Worm (Caenorhabditis elegans): ENCODE data around the gene D2063.1.
"Not testable (repeated sequence)": the region's sequence is repeated elsewhere in the genome, so short reads cannot be mapped to it uniquely, and the experiment has no call there.

Gene D2063.1

DNA sequence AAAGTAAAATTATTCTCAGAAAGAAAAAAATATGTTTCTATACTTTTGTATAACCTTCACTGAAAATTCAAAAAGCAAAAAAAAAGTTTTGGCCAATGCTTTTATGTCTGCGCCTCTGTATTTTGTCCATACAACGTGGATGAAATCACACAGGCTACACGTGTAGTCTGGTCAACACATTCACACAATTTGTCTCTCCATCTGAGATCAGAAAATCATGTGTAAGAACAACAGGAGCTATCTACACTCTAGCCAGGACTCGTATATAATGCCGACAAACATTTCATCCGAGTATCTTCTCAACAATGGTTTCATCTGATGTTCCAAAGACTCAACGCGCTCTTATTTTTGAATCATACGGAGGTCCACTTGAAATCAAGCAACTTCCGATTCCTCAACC lies at the start of gene D2063.1:
Gene D2063.1 (plus strand): TSS at position 281 of the 400 bp plus-strand sequence.
- TF ChIP-seq hnd-1 (tag; optimal IDR thresholded peaks at IDR 0.05) (no peak), tbx-37 (GFP tag; conservative IDR thresholded peaks at IDR 0.05) (no peak), ceh-13 (GFP tag; optimal IDR thresholded peaks at IDR 0.05) (no peak), tra-4 (tag; optimal IDR thresholded peaks at IDR 0.05) (no peak), flt-1 (GFP tag; IDR thresholded peaks at IDR 0.05) (no peak), ets-7 (tag; optimal IDR thresholded peaks at IDR 0.05) (no peak), F13C5.2 (tag; optimal IDR thresholded peaks at IDR 0.05) (no peak), scrt-1 (GFP tag; IDR thresholded peaks at IDR 0.05) (no peak), B0310.2 (tag; optimal IDR thresholded peaks at IDR 0.05) (no peak), pes-1 (GFP tag; IDR thresholded peaks at IDR 0.05) (no peak), hmbx-1 (tag; optimal IDR thresholded peaks at IDR 0.05) (no peak), ceh-36 (tag; optimal IDR thresholded peaks at IDR 0.05) (no peak), hmg-4 (GFP tag; optimal IDR thresholded peaks at IDR 0.05) (no peak)

DNA sequence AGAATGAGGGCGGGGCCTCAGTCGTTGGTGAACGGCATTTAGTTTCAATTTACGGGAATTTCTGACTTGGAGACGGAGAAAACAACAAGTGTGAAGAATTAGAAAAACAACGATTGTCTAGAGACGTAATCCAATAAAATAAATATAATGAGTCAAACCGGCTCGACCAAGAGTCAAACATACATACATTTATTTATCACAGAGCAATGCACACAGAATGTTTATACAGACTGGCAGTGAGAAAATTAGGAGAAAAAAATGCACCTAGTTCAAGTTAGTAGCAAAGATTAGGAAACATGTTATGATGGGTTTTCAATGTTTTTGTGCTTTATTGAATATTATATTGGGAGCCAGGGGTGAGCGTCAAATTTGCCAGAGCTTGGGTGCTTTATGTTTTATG lies 48.2 kb upstream of the D2063.1 start, which contains the start of gene srt-20:
Gene srt-20 (minus strand): TSS at position 101 of the 400 bp plus-strand sequence.
- TF ChIP-seq ama-1 (optimal IDR thresholded peaks at IDR 0.05); scrt-1 (GFP tag; IDR thresholded peaks at IDR 0.05); hmbx-1 (tag; optimal IDR thresholded peaks at IDR 0.05): not testable (repeated sequence)

DNA sequence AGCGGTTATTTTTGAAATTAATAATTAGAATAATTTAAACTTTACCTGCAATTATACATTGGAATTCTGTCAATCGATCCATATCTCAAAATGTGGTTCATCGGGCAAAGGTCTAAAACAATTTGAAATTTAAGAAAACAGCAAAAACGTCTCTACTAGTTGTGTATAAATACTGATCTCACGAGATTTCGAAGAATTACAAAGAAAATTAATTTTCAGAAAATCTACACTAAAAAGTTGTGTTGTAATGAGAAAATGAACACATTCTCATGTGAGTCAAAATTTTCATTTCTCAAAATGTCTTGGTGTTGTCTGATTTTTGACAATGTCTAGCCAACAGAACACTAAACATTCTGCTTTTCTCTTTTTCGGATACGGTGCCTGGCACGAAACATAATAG lies 45.2 kb upstream of the D2063.1 start, which contains the start of gene srt-37:
Gene srt-37 (minus strand): TSS at position 101 of the 400 bp plus-strand sequence.
- TF ChIP-seq aly-1 (tag; optimal IDR thresholded peaks at IDR 0.05); pes-1 (GFP tag; IDR thresholded peaks at IDR 0.05); flt-1 (GFP tag; IDR thresholded peaks at IDR 0.05): not testable (repeated sequence)

DNA sequence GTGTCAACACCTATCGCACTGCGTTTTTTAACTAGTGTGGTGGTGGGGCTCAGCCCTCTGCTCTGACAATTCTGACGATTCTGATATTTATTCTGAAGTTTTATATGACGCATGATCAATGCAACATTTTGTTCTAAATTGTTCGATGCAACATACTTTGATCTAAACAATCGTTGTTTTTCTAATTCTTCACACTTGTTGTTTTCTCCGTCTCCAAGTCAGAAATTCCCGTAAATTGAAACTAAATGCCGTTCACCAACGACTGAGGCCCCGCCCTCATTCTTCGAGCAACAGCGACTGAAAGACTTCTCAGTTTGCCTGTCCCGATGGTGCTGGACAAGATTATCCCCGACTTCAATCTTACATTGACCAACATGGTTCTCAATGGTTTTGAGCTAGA lies 42.2 kb upstream of the D2063.1 start, which contains the start of gene srt-19:
Gene srt-19 (plus strand): TSS at position 301 of the 400 bp plus-strand sequence.
- TF ChIP-seq ama-1 (optimal IDR thresholded peaks at IDR 0.05); pes-1 (GFP tag; IDR thresholded peaks at IDR 0.05); hmg-4 (GFP tag; optimal IDR thresholded peaks at IDR 0.05): not testable (repeated sequence)

DNA sequence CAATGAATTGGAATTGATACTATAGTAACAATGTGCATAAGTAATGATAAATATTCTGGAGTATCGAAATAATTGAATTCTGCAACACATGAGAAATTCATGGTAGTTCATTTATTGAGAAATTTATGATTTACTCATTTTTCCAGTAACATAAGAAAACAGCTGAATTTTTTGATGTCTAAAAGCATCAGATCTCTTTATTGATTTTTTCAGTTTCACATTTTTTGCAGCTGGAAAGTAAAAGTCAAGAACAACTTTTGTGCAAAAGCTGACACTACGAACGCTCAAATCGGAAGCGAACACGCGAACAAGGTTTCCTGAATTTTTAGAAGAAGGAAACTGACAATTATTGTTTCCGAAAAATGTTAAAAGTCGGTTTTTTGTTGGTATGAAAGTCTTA lies 36.8 kb upstream of the D2063.1 start, which contains the start of gene srh-193:
Gene srh-193 (minus strand): TSS at position 101 of the 400 bp plus-strand sequence.
- not testable (repeated sequence) for TF ChIP-seq sea-1 (GFP tag; conservative IDR thresholded peaks at IDR 0.05); scrt-1 (GFP tag; IDR thresholded peaks at IDR 0.05); ceh-13 (GFP tag; optimal IDR thresholded peaks at IDR 0.05)

DNA sequence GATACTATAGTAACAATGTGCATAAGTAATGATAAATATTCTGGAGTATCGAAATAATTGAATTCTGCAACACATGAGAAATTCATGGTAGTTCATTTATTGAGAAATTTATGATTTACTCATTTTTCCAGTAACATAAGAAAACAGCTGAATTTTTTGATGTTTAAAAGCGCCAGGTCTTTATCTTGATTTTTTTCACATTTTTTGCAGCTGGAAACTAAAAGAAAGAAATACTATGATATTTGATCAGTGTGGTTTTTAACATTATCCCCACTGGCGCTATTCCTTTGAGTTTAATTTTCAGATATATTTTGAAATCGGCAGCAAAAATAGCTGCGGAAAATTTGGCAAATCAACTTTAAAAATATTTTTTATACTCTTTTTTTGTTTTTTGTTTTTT lies 33.5 kb upstream of the D2063.1 start, which contains the start of gene srh-194:
Gene srh-194 (minus strand): TSS at position 101 of the 400 bp plus-strand sequence.
- TF ChIP-seq scrt-1 (GFP tag; IDR thresholded peaks at IDR 0.05); B0310.2 (tag; optimal IDR thresholded peaks at IDR 0.05); hmg-4 (GFP tag; optimal IDR thresholded peaks at IDR 0.05): not testable (repeated sequence)

DNA sequence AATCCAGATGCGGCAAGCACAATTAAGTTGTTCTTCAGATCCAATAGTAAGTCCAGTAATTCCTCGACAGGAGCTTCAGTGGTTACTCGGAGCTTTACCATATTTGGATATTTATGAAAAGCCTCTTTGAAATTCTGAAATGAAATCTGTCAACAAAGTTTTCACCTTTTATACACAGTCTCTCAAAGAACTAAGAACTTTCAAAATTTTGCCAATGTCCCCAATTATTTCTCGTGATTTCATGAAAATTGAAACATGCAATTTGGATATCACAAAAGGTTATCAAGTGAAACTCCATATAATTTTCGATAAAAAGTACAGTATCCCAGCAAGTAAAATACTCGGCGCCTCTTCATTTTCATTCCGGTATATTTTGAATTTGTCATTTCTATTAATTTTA lies 31.0 kb upstream of the D2063.1 start, which contains the start of gene F47D2.11:
Gene F47D2.11 (minus strand): TSS at position 101 of the 400 bp plus-strand sequence.
- TF ChIP-seq ama-1 (optimal IDR thresholded peaks at IDR 0.05), result no peak
- no peak for TF ChIP-seq aly-1 (tag; optimal IDR thresholded peaks at IDR 0.05)
- no peak for TF ChIP-seq hmbx-1 (tag; optimal IDR thresholded peaks at IDR 0.05)
- no peak for TF ChIP-seq ceh-36 (tag; optimal IDR thresholded peaks at IDR 0.05)
- TF ChIP-seq tbx-11 (GFP tag; IDR thresholded peaks at IDR 0.05), result no peak
- TF ChIP-seq sea-1 (GFP tag; conservative IDR thresholded peaks at IDR 0.05), result no peak
- TF ChIP-seq ets-7 (tag; optimal IDR thresholded peaks at IDR 0.05), result no peak
- TF ChIP-seq pes-1 (GFP tag; IDR thresholded peaks at IDR 0.05), result no peak
- no peak for TF ChIP-seq scrt-1 (GFP tag; IDR thresholded peaks at IDR 0.05)
- TF ChIP-seq F13C5.2 (tag; optimal IDR thresholded peaks at IDR 0.05), result no peak
- no peak for TF ChIP-seq hmg-4 (GFP tag; optimal IDR thresholded peaks at IDR 0.05)
- TF ChIP-seq hnd-1 (tag; optimal IDR thresholded peaks at IDR 0.05), result no peak
- TF ChIP-seq tra-4 (tag; optimal IDR thresholded peaks at IDR 0.05), result no peak
- no peak for TF ChIP-seq B0310.2 (tag; optimal IDR thresholded peaks at IDR 0.05)
- TF ChIP-seq flt-1 (GFP tag; IDR thresholded peaks at IDR 0.05), result no peak

DNA sequence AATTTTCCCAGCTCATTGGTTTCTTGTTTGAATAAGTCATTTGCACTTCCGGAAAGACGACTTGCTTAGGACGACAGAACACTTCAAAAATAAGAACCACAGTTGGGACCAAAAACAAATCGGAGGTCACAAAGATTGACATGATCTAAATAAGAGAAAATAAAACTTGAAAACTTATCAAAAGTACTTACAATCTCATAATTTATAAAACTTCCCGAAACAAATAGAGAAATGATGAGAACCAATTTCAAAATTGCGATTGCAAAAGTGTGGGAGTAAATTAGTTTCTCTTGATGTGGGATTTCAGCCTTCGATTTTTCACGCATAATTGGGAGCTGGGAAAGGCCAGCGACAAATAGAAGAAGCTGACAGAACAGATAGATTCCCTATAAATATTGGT lies 28.3 kb upstream of the D2063.1 start, which contains the start of gene ZC132.11:
Gene ZC132.11 (minus strand): TSS at position 101 of the 400 bp plus-strand sequence.
- no peak for TF ChIP-seq ceh-13 (GFP tag; optimal IDR thresholded peaks at IDR 0.05)
- no peak for TF ChIP-seq hmg-4 (GFP tag; optimal IDR thresholded peaks at IDR 0.05)
- no peak for TF ChIP-seq ets-7 (tag; optimal IDR thresholded peaks at IDR 0.05)
- no peak for TF ChIP-seq B0310.2 (tag; optimal IDR thresholded peaks at IDR 0.05)
- TF ChIP-seq pes-1 (GFP tag; IDR thresholded peaks at IDR 0.05), result no peak
- TF ChIP-seq tbx-11 (GFP tag; IDR thresholded peaks at IDR 0.05), result no peak
- no peak for TF ChIP-seq tbx-37 (GFP tag; conservative IDR thresholded peaks at IDR 0.05)
- TF ChIP-seq ceh-36 (tag; optimal IDR thresholded peaks at IDR 0.05), result no peak
- no peak for TF ChIP-seq tra-4 (tag; optimal IDR thresholded peaks at IDR 0.05)
- TF ChIP-seq sea-1 (GFP tag; conservative IDR thresholded peaks at IDR 0.05), result no peak
- no peak for TF ChIP-seq hnd-1 (tag; optimal IDR thresholded peaks at IDR 0.05)
- TF ChIP-seq F13C5.2 (tag; optimal IDR thresholded peaks at IDR 0.05), result no peak
- no peak for TF ChIP-seq scrt-1 (GFP tag; IDR thresholded peaks at IDR 0.05)
- no peak for TF ChIP-seq ama-1 (optimal IDR thresholded peaks at IDR 0.05)
- no peak for TF ChIP-seq flt-1 (GFP tag; IDR thresholded peaks at IDR 0.05)
- TF ChIP-seq aly-1 (tag; optimal IDR thresholded peaks at IDR 0.05), result no peak
- no peak for TF ChIP-seq hmbx-1 (tag; optimal IDR thresholded peaks at IDR 0.05)
